Fruit fly (Drosophila melanogaster): ENCODE results near the gene CG9205.

dm6 chr3L:1046436-1046835 is 11.9 kb downstream of the CG9205 start:
- no peak for TF ChIP-seq psq (optimal IDR thresholded peaks at IDR 0.05)
- no peak for TF ChIP-seq ttk (optimal IDR thresholded peaks at IDR 0.05)
- TF ChIP-seq h (optimal IDR thresholded peaks at IDR 0.05): no peak
- TF ChIP-seq insv (optimal IDR thresholded peaks at IDR 0.05): no peak
- no peak for TF ChIP-seq Sin3A (optimal IDR thresholded peaks at IDR 0.05)
